Worm (Caenorhabditis elegans) whole organism, late embryonic: ENCODE data around the gene acer-1.

ENCODE experiments used
- K02D7.2 ChIP-seq: sonication (generic microtip); optimal IDR thresholded peaks from 2 replicates; lab custom pipeline; 2017; ENCODE audit warnings: mild to moderate bottlenecking, missing genetic modification characterization, missing compliant biosample characterization
- unc-42 ChIP-seq: sonication (generic microtip); optimal IDR thresholded peaks from 2 replicates; lab custom pipeline; 2016; ENCODE audit warnings: missing genotype, missing genetic modification characterization, missing compliant biosample characterization

ce11 chrII:6863652-6864051, 26.5 kb downstream of the acer-1 start, which contains the start of gene aff-1:
- TF ChIP-seq K02D7.2 (tag; lab: Kevin White, UChicago) = no peak
- TF ChIP-seq unc-42 = no peak
